Worm (Caenorhabditis elegans) whole organism, young adult: ENCODE results near the gene Y48B6A.10.

Experiments used
- B0019.2 ChIP-seq: fragments of 200-800 bp; sonication (Bioruptor generic); conservative IDR thresholded peaks from 2 replicates; pipeline ENCODE4 v1.3.6; 2022; ENCODE audit warnings: missing genetic modification reagents, missing genetic modification characterization, missing compliant biosample characterization
- F33H1.4 ChIP-seq: fragments of 200-800 bp; sonication (Bioruptor generic); IDR thresholded peaks from 2 replicates; pipeline ENCODE4 v1.3.6; 2022; ENCODE audit warnings: missing genetic modification reagents, missing genetic modification characterization, missing compliant biosample characterization
- F49E8.2 ChIP-seq: sonication (generic microtip); optimal IDR thresholded peaks from 3 replicates; lab custom pipeline; 2017; ENCODE audit warnings: missing genetic modification characterization, mild to moderate bottlenecking, missing compliant biosample characterization, antibody characterized with exemption, moderate library complexity; ENCODE audit not compliant: insufficient read depth
- F55B11.4 ChIP-seq: sonication (generic microtip); optimal IDR thresholded peaks from 2 replicates; lab custom pipeline; 2016; ENCODE audit warnings: missing compliant biosample characterization, missing genetic modification characterization, borderline replicate concordance; ENCODE audit not compliant: insufficient read depth
- F57C9.4 ChIP-seq: sonication (generic microtip); optimal IDR thresholded peaks from 2 replicates; lab custom pipeline; 2017; ENCODE audit warnings: mild to moderate bottlenecking, missing genetic modification characterization, missing compliant biosample characterization
- K12H6.12 ChIP-seq: fragments of 200-800 bp; sonication (Bioruptor generic); optimal IDR thresholded peaks from 2 replicates; lab custom pipeline; 2018; ENCODE audit warnings: mild to moderate bottlenecking, missing genetic modification characterization, missing compliant biosample characterization
- Y56A3A.18 ChIP-seq: fragments of 200-800 bp; sonication (Bioruptor generic); IDR thresholded peaks from 2 replicates; pipeline ENCODE4 v1.3.6; 2022; ENCODE audit warnings: missing genetic modification reagents, missing genetic modification characterization, missing compliant biosample characterization
- ZK185.1 ChIP-seq: sonication (generic microtip); optimal IDR thresholded peaks from 2 replicates; lab custom pipeline; 2016; ENCODE audit warnings: mild to moderate bottlenecking, missing genetic modification characterization, missing compliant biosample characterization; ENCODE audit not compliant: poor library complexity, severe bottlenecking
- aptf-3 ChIP-seq: fragments of 200-800 bp; sonication (Bioruptor generic); IDR thresholded peaks from 2 replicates; pipeline ENCODE4 v1.3.6; 2022; ENCODE audit warnings: missing genetic modification characterization, missing compliant biosample characterization
- cebp-1 ChIP-seq, 2 experiments: fragments of 200-800 bp in 1 of 2; sonication (Bioruptor generic) in 1 of 2; sonication (generic microtip) in 1 of 2; IDR thresholded peaks in 1 of 2; optimal IDR thresholded peaks in 1 of 2; 2 replicates each; pipeline versions ENCODE4 v1.3.6 to Lab custom; 2017 to 2022; ENCODE audit warnings: missing compliant biosample characterization in 2 of 2, missing genetic modification characterization in 2 of 2, mild to moderate bottlenecking in 1 of 2, missing genetic modification reagents in 1 of 2, moderate library complexity in 1 of 2
- ceh-27 ChIP-seq: fragments of 200-800 bp; sonication (Bioruptor generic); optimal IDR thresholded peaks from 2 replicates; lab custom pipeline; 2018; ENCODE audit warnings: mild to moderate bottlenecking, missing genetic modification characterization, moderate library complexity, missing compliant biosample characterization
- ceh-40 ChIP-seq: fragments of 200-800 bp; sonication (Bioruptor generic); IDR thresholded peaks from 2 replicates; pipeline ENCODE4 v1.3.6; 2022; ENCODE audit warnings: missing genetic modification characterization, missing compliant biosample characterization
- ceh-79 ChIP-seq: sonication (generic microtip); optimal IDR thresholded peaks from 2 replicates; lab custom pipeline; 2017; ENCODE audit warnings: mild to moderate bottlenecking, missing genetic modification characterization, missing compliant biosample characterization
- ekl-4 ChIP-seq: fragments of 200-800 bp; sonication (Bioruptor generic); IDR thresholded peaks from 2 replicates; pipeline ENCODE4 v1.3.6; 2022; ENCODE audit warnings: missing genetic modification reagents, missing genetic modification characterization, missing compliant biosample characterization
- hrde-1 ChIP-seq: sonication (generic microtip); optimal IDR thresholded peaks from 2 replicates; lab custom pipeline; 2016; ENCODE audit warnings: missing genetic modification characterization, mild to moderate bottlenecking, missing compliant biosample characterization, moderate library complexity, missing genotype, missing genetic modification reagents, borderline replicate concordance
- lin-54 ChIP-seq: fragments of 200-800 bp; sonication (Bioruptor generic); optimal IDR thresholded peaks from 2 replicates; lab custom pipeline; 2018; ENCODE audit warnings: mild to moderate bottlenecking, missing genetic modification characterization, missing compliant biosample characterization
- mes-4 ChIP-seq: sonication (generic microtip); optimal IDR thresholded peaks from 2 replicates; lab custom pipeline; 2016; ENCODE audit warnings: missing genotype, missing genetic modification characterization, missing compliant biosample characterization
- mxl-1 ChIP-seq: sonication (generic microtip); optimal IDR thresholded peaks from 2 replicates; lab custom pipeline; 2016; ENCODE audit warnings: missing genetic modification characterization, missing compliant biosample characterization
- nfya-1 ChIP-seq: sonication (generic microtip); optimal IDR thresholded peaks from 2 replicates; lab custom pipeline; 2017; ENCODE audit warnings: antibody characterized with exemption, missing compliant biosample characterization, missing genetic modification characterization, borderline replicate concordance; ENCODE audit not compliant: insufficient read depth
- nfya-2 ChIP-seq: fragments of 200-800 bp; sonication (Bioruptor generic); IDR thresholded peaks from 2 replicates; pipeline ENCODE4 v1.3.6; 2022; ENCODE audit warnings: missing genetic modification reagents, missing genetic modification characterization, missing compliant biosample characterization
- rcor-1 ChIP-seq: fragments of 200-800 bp; sonication (Bioruptor generic); IDR thresholded peaks from 2 replicates; pipeline ENCODE4 v1.3.6; 2022; ENCODE audit warnings: missing genetic modification reagents, missing genetic modification characterization, missing compliant biosample characterization
- rec-8 ChIP-seq, 2 experiments: sonication (generic microtip); optimal IDR thresholded peaks; 2 replicates each; lab custom pipeline; 2016; ENCODE audit warnings: mild to moderate bottlenecking in 2 of 2, missing genetic modification characterization in 2 of 2, missing genetic modification reagents in 2 of 2, missing genotype in 2 of 2, missing biosample characterization in 1 of 2, missing compliant biosample characterization in 1 of 2, moderate library complexity in 1 of 2
- snpc-1.1 ChIP-seq: sonication (generic microtip); optimal IDR thresholded peaks from 2 replicates; lab custom pipeline; 2017; ENCODE audit warnings: missing genetic modification characterization, mild to moderate bottlenecking, missing compliant biosample characterization, antibody characterized with exemption, moderate library complexity, missing genotype, missing genetic modification reagents; ENCODE audit not compliant: insufficient read depth
- snpc-3.4 ChIP-seq: sonication (generic microtip); optimal IDR thresholded peaks from 2 replicates; lab custom pipeline; 2017; ENCODE audit warnings: missing genetic modification characterization, mild to moderate bottlenecking, missing compliant biosample characterization, antibody characterized with exemption, moderate library complexity, missing genotype, missing genetic modification reagents
- snpc-4 ChIP-seq, 5 experiments: fragments of 150-350 bp in 1 of 5; sonication (generic microtip) in 4 of 5; optimal IDR thresholded peaks; 2 replicates each; lab custom pipeline; 2014 to 2018; ENCODE audit warnings: missing genetic modification characterization in 5 of 5, missing biosample characterization in 3 of 5, antibody characterized with exemption in 2 of 5, mild to moderate bottlenecking in 2 of 5, missing compliant biosample characterization in 2 of 5, missing genotype in 2 of 5, moderate library complexity in 2 of 5, missing genetic modification reagents in 1 of 5
- tbx-9 ChIP-seq: sonication (generic microtip); optimal IDR thresholded peaks from 2 replicates; lab custom pipeline; 2016; ENCODE audit warnings: borderline replicate concordance, missing genetic modification characterization, inconsistent platforms, missing compliant biosample characterization
- unc-62 ChIP-seq: fragments of 150-350 bp; optimal IDR thresholded peaks from 2 replicates; lab custom pipeline; 2014; ENCODE audit warnings: missing biosample characterization, missing genetic modification reagents, missing genetic modification characterization
- xnd-1 ChIP-seq: sonication (generic microtip); optimal IDR thresholded peaks from 2 replicates; lab custom pipeline; 2016; ENCODE audit warnings: missing genotype, missing genetic modification reagents, missing genetic modification characterization, missing compliant biosample characterization
- zfh-2 ChIP-seq: fragments of 200-800 bp; sonication (Bioruptor generic); conservative IDR thresholded peaks from 2 replicates; pipeline ENCODE4 v1.3.6; 2022; ENCODE audit warnings: missing genetic modification reagents, missing genetic modification characterization, missing compliant biosample characterization
- ztf-26 ChIP-seq: sonication (generic microtip); optimal IDR thresholded peaks from 2 replicates; lab custom pipeline; 2017; ENCODE audit warnings: missing genetic modification characterization, missing compliant biosample characterization

Gene Y48B6A.10

ce11 chrII:14197499-14198096 is 16.6 kb upstream of the Y48B6A.10 start, which contains the start of gene ace-4:
TSS of gene ace-4 (plus strand) at chrII:14198046.
- TF ChIP-seq zfh-2 (GFP tag; lab: Robert Waterston, UW), result 0 out of 2 replicates have a peak, but pooled peaks have one; percentile 12
- no peak for TF ChIP-seq B0019.2 (GFP tag; lab: Robert Waterston, UW)

ce11 chrII:14205335-14205734 is 8.9 kb upstream of the Y48B6A.10 start, which contains the start of gene ace-3:
TSS of gene ace-3 (plus strand) at chrII:14205635.
- TF ChIP-seq lin-54 (GFP tag; lab: Kevin White, UChicago) (no peak), nfya-2 (no peak), ceh-40 (GFP tag; lab: Robert Waterston, UW) (no peak), xnd-1 (no peak), ceh-27 (GFP tag; lab: Kevin White, UChicago) (no peak), snpc-1.1 (tag; lab: Kevin White, UChicago) (no peak), ekl-4 (GFP tag; lab: Robert Waterston, UW) (no peak), aptf-3 (GFP tag; lab: Robert Waterston, UW) (no peak), tbx-9 (tag; lab: Kevin White, UChicago) (no peak)

ce11 chrII:14206211-14206610 is 8.0 kb upstream of the Y48B6A.10 start:
- no peak for TF ChIP-seq F49E8.2
- no peak for TF ChIP-seq F57C9.4 (tag; lab: Kevin White, UChicago)
- TF ChIP-seq rcor-1, result no peak
- no peak for TF ChIP-seq ZK185.1 (tag; lab: Kevin White, UChicago)
- TF ChIP-seq mxl-1 (tag; lab: Kevin White, UChicago), result no peak
- TF ChIP-seq nfya-2, result no peak
- TF ChIP-seq F55B11.4, result no peak
- TF ChIP-seq rec-8 (tag; optimal IDR thresholded peaks at IDR 0.05; lab: Kevin White, UChicago), result no peak

ce11 chrII:14211118-14211517 is 3.1 kb upstream of the Y48B6A.10 start, which contains the start of gene hot-7:
TSS of gene hot-7 (plus strand) at chrII:14211418.
- no peak for TF ChIP-seq mes-4 (tag; lab: Kevin White, UChicago)
- TF ChIP-seq F33H1.4 (GFP tag; lab: Robert Waterston, UW), result no peak
- TF ChIP-seq snpc-3.4 (tag; lab: Kevin White, UChicago), result no peak
- TF ChIP-seq ceh-27 (GFP tag; lab: Kevin White, UChicago), result no peak
- no peak for TF ChIP-seq ZK185.1 (tag; lab: Kevin White, UChicago)
- no peak for TF ChIP-seq ztf-26 (tag; lab: Kevin White, UChicago)
- TF ChIP-seq cebp-1 (GFP tag; IDR thresholded peaks at IDR 0.05; lab: Robert Waterston, UW), result no peak
- no peak for TF ChIP-seq cebp-1 (tag; optimal IDR thresholded peaks at IDR 0.05; lab: Kevin White, UChicago)
- no peak for TF ChIP-seq xnd-1
- no peak for TF ChIP-seq snpc-4 (GFP tag; optimal IDR thresholded peaks at IDR 0.05; lab: Kevin White, UChicago)
- TF ChIP-seq snpc-4 (tag; optimal IDR thresholded peaks at IDR 0.05; lab: Kevin White, UChicago), result no peak
- no peak for TF ChIP-seq Y56A3A.18 (GFP tag; lab: Robert Waterston, UW)
- TF ChIP-seq unc-62 (GFP tag; lab: Kevin White, UChicago), result no peak
- no peak for TF ChIP-seq ceh-79 (tag; lab: Kevin White, UChicago)
- TF ChIP-seq K12H6.12 (tag; lab: Kevin White, UChicago), result no peak
- TF ChIP-seq hrde-1 (tag; lab: Kevin White, UChicago), result no peak
- no peak for TF ChIP-seq nfya-1
